Fruit fly (Drosophila melanogaster) whole organism: ENCODE data around the gene Elba1.

Source experiments
- Dll ChIP-seq: fragments of >200 bp; optimal IDR thresholded peaks from 2 replicates; lab custom pipeline; 2017
- EcR ChIP-seq, 2 experiments: fragments of >200 bp; optimal IDR thresholded peaks; 2 replicates each; lab custom pipeline; 2017; ENCODE audit warnings: missing biosample characterization in 2 of 2, missing genetic modification characterization in 2 of 2, missing genetic modification reagents in 2 of 2
- pan ChIP-seq: fragments of >200 bp; optimal IDR thresholded peaks from 2 replicates; lab custom pipeline; 2017
- psq ChIP-seq: fragments of >200 bp; optimal IDR thresholded peaks from 2 replicates; lab custom pipeline; 2017

- no peak for TF ChIP-seq Dll (lab: Kevin White, UChicago)
- TF ChIP-seq psq (lab: Kevin White, UChicago): no peak
- no peak for TF ChIP-seq EcR (GFP tag; optimal IDR thresholded peaks at IDR 0.05; lab: Kevin White, UChicago)
- no peak for TF ChIP-seq pan (lab: Kevin White, UChicago)
Observed at dm6 chr2L:4726021-4726420, 41.8 kb upstream of the Elba1 start.
